Fruit fly (Drosophila melanogaster) whole organism, embryonic: ENCODE results near the gene Pif1.

Experiments
- Atf-2 ChIP-seq: fragments of 200-800 bp; sonication (Bioruptor generic); optimal IDR thresholded peaks from 2 replicates; lab custom pipeline; 2016; ENCODE audit warnings: missing biosample characterization, missing genetic modification characterization
- Awh ChIP-seq: fragments of 200-800 bp; sonication (Bioruptor generic); IDR thresholded peaks from 2 replicates; pipeline ENCODE4, ENCODE4 v1.3.6; 2022; ENCODE audit warnings: missing biosample characterization, missing genetic modification characterization
- CG10979 ChIP-seq: fragments of 200-800 bp; sonication (Bioruptor generic); optimal IDR thresholded peaks from 2 replicates; lab custom pipeline; 2018; ENCODE audit warnings: missing biosample characterization, mild to moderate bottlenecking, missing genetic modification characterization, moderate library complexity
- CG12155 ChIP-seq: fragments of 200-800 bp; sonication (Bioruptor generic); optimal IDR thresholded peaks from 3 replicates; lab custom pipeline; 2016; ENCODE audit warnings: missing biosample characterization, missing genetic modification characterization
- CG12299 ChIP-seq: fragments of 200-800 bp; sonication (Bioruptor generic); optimal IDR thresholded peaks from 2 replicates; lab custom pipeline; 2018; ENCODE audit warnings: missing biosample characterization, mild to moderate bottlenecking, missing genetic modification characterization
- CG13424 ChIP-seq: fragments of 200-800 bp; sonication (Bioruptor generic); optimal IDR thresholded peaks from 2 replicates; lab custom pipeline; 2019; ENCODE audit warnings: missing biosample characterization, mild to moderate bottlenecking, missing genetic modification characterization, moderate library complexity
- CG15696 ChIP-seq: fragments of 200-800 bp; sonication (Bioruptor generic); optimal IDR thresholded peaks from 2 replicates; lab custom pipeline; 2019; ENCODE audit warnings: missing biosample characterization, mild to moderate bottlenecking, missing genetic modification characterization, moderate library complexity
- CG16815 ChIP-seq: fragments of 200-800 bp; sonication (Bioruptor generic); optimal IDR thresholded peaks from 3 replicates; lab custom pipeline; 2017; ENCODE audit warnings: missing biosample characterization, mild to moderate bottlenecking, missing genetic modification characterization
- CG17359 ChIP-seq: fragments of 200-800 bp; sonication (Bioruptor generic); optimal IDR thresholded peaks from 3 replicates; lab custom pipeline; 2018; ENCODE audit warnings: missing biosample characterization, mild to moderate bottlenecking, missing genetic modification characterization, moderate library complexity
- CG17802 ChIP-seq: fragments of 200-800 bp; sonication (Bioruptor generic); optimal IDR thresholded peaks from 2 replicates; lab custom pipeline; 2018; ENCODE audit warnings: missing biosample characterization, mild to moderate bottlenecking, missing genetic modification characterization, moderate library complexity
- CG18599 ChIP-seq: fragments of 200-800 bp; sonication (Bioruptor generic); optimal IDR thresholded peaks from 3 replicates; lab custom pipeline; 2017; ENCODE audit warnings: missing biosample characterization, missing genetic modification characterization, mild to moderate bottlenecking, moderate library complexity, missing genetic modification reagents
- CG18764 ChIP-seq: fragments of 200-800 bp; sonication (Bioruptor generic); optimal IDR thresholded peaks from 3 replicates; lab custom pipeline; 2016; ENCODE audit warnings: missing biosample characterization, missing genetic modification characterization
- CG32772 ChIP-seq: fragments of 200-800 bp; sonication (Bioruptor generic); IDR thresholded peaks from 2 replicates; pipeline ENCODE4 v1.3.6; 2022; ENCODE audit warnings: missing biosample characterization, missing genetic modification characterization
- CG4328 ChIP-seq: fragments of 200-800 bp; sonication (Bioruptor generic); optimal IDR thresholded peaks from 3 replicates; lab custom pipeline; 2017; ENCODE audit warnings: missing biosample characterization, missing genetic modification reagents, missing genetic modification characterization
- CG6854 ChIP-seq: fragments of 200-800 bp; sonication (Bioruptor generic); optimal IDR thresholded peaks from 3 replicates; lab custom pipeline; 2017; ENCODE audit warnings: missing biosample characterization, mild to moderate bottlenecking, missing genetic modification characterization
- CG7372 ChIP-seq: fragments of 200-800 bp; sonication (Bioruptor generic); IDR thresholded peaks from 2 replicates; pipeline ENCODE4 v1.3.6; 2022; ENCODE audit warnings: missing biosample characterization, missing genetic modification characterization
- CG8359 ChIP-seq: fragments of 200-800 bp; sonication (Bioruptor generic); optimal IDR thresholded peaks from 2 replicates; lab custom pipeline; 2017; ENCODE audit warnings: missing biosample characterization, mild to moderate bottlenecking, missing genetic modification characterization, borderline replicate concordance
- CG9727 ChIP-seq: fragments of 200-800 bp; sonication (Bioruptor generic); optimal IDR thresholded peaks from 3 replicates; lab custom pipeline; 2017; ENCODE audit warnings: missing biosample characterization, mild to moderate bottlenecking, missing genetic modification characterization
- CG9817 ChIP-seq: fragments of 200-800 bp; sonication (Bioruptor generic); optimal IDR thresholded peaks from 2 replicates; lab custom pipeline; 2018; ENCODE audit warnings: missing biosample characterization, mild to moderate bottlenecking, missing genetic modification characterization, moderate library complexity
- E2f2 ChIP-seq: fragments of 200-800 bp; sonication (Bioruptor generic); IDR thresholded peaks from 2 replicates; pipeline ENCODE4 v1.3.6; 2022; ENCODE audit warnings: missing biosample characterization, missing genetic modification characterization
- Elba2 ChIP-seq: fragments of 200-800 bp; sonication (Bioruptor generic); optimal IDR thresholded peaks from 3 replicates; lab custom pipeline; 2016; ENCODE audit warnings: missing biosample characterization, missing genetic modification characterization
- Fer1 ChIP-seq: fragments of 200-800 bp; sonication (Bioruptor generic); optimal IDR thresholded peaks from 2 replicates; lab custom pipeline; 2017; ENCODE audit warnings: missing biosample characterization, mild to moderate bottlenecking, missing genetic modification characterization
- HmgD ChIP-seq: fragments of 200-800 bp; sonication (Bioruptor generic); optimal IDR thresholded peaks from 3 replicates; lab custom pipeline; 2016; ENCODE audit warnings: missing biosample characterization, missing genetic modification characterization
- Hmx ChIP-seq: fragments of 200-800 bp; sonication (Bioruptor generic); optimal IDR thresholded peaks from 2 replicates; lab custom pipeline; 2016; ENCODE audit warnings: missing biosample characterization, missing genetic modification characterization
- Mes4 ChIP-seq: fragments of 200-800 bp; sonication (Bioruptor generic); optimal IDR thresholded peaks from 2 replicates; lab custom pipeline; 2016; ENCODE audit warnings: missing biosample characterization, missing genetic modification characterization
- Myb ChIP-seq: fragments of 200-800 bp; sonication (Bioruptor generic); optimal IDR thresholded peaks from 2 replicates; lab custom pipeline; 2016; ENCODE audit warnings: missing biosample characterization, missing genetic modification characterization
- Ptx1 ChIP-seq: fragments of 200-800 bp; sonication (Bioruptor generic); IDR thresholded peaks from 2 replicates; pipeline ENCODE4 v1.3.6; 2022; ENCODE audit warnings: missing biosample characterization, missing genetic modification characterization
- Scr ChIP-seq: fragments of 200-800 bp; sonication (Bioruptor generic); IDR thresholded peaks from 2 replicates; pipeline ENCODE4 v1.3.6; 2022; ENCODE audit warnings: missing biosample characterization, missing genetic modification characterization; ENCODE audit not compliant: partially characterized antibody
- Sox102F ChIP-seq: fragments of 200-800 bp; sonication (Bioruptor generic); optimal IDR thresholded peaks from 2 replicates; lab custom pipeline; 2018; ENCODE audit warnings: missing biosample characterization, mild to moderate bottlenecking, missing genetic modification characterization, moderate library complexity
- Spps ChIP-seq: fragments of 200-800 bp; sonication (Bioruptor generic); optimal IDR thresholded peaks from 2 replicates; lab custom pipeline; 2018; ENCODE audit warnings: missing biosample characterization, mild to moderate bottlenecking, missing genetic modification characterization
- Taf1 ChIP-seq: fragments of 200-800 bp; sonication (Bioruptor generic); IDR thresholded peaks from 2 replicates; pipeline ENCODE4 v1.3.6; 2022; ENCODE audit warnings: missing biosample characterization, missing genetic modification characterization
- ase ChIP-seq: fragments of 200-800 bp; sonication (Bioruptor generic); IDR thresholded peaks from 3 replicates; pipeline ENCODE4 v1.3.6; 2022; ENCODE audit warnings: missing biosample characterization, missing genetic modification characterization
- chif ChIP-seq, 2 experiments: fragments of 200-800 bp; sonication (Bioruptor generic); optimal IDR thresholded peaks; 3 replicates each; lab custom pipeline; 2016; ENCODE audit warnings: missing biosample characterization in 2 of 2, missing genetic modification characterization in 2 of 2
- crol ChIP-seq: fragments of 200-800 bp; sonication (Bioruptor generic); IDR thresholded peaks from 2 replicates; pipeline ENCODE4 v1.3.6; 2022; ENCODE audit warnings: missing biosample characterization, missing genetic modification characterization
- crp ChIP-seq, 2 experiments: fragments of 200-800 bp; sonication (Bioruptor generic); optimal IDR thresholded peaks; 2 replicates in 1 of 2; 3 replicates in 1 of 2; lab custom pipeline; 2017; ENCODE audit warnings: missing biosample characterization in 2 of 2, missing genetic modification characterization in 2 of 2, mild to moderate bottlenecking in 1 of 2, moderate library complexity in 1 of 2
- dmrt11E ChIP-seq: fragments of 200-800 bp; sonication (Bioruptor generic); optimal IDR thresholded peaks from 3 replicates; lab custom pipeline; 2018; ENCODE audit warnings: missing biosample characterization, mild to moderate bottlenecking, missing genetic modification characterization, moderate library complexity
- fu2 ChIP-seq: fragments of 200-800 bp; sonication (Bioruptor generic); optimal IDR thresholded peaks from 2 replicates; lab custom pipeline; 2016; ENCODE audit warnings: missing biosample characterization, missing genetic modification characterization
- gsb ChIP-seq: fragments of 200-800 bp; sonication (Bioruptor generic); IDR thresholded peaks from 2 replicates; pipeline ENCODE4 v1.3.6; 2022; ENCODE audit warnings: missing biosample characterization, missing genetic modification characterization
- hb ChIP-seq: fragments of 200-800 bp; sonication (Bioruptor generic); IDR thresholded peaks from 3 replicates; pipeline ENCODE4 v1.3.6; 2022; ENCODE audit warnings: missing biosample characterization, missing genetic modification characterization; ENCODE audit not compliant: partially characterized antibody
- jumu ChIP-seq: fragments of 200-800 bp; sonication (Bioruptor generic); optimal IDR thresholded peaks from 3 replicates; lab custom pipeline; 2016; ENCODE audit warnings: missing biosample characterization, missing genetic modification characterization
- kah ChIP-seq: fragments of 200-800 bp; sonication (Bioruptor generic); optimal IDR thresholded peaks from 2 replicates; lab custom pipeline; 2018; ENCODE audit warnings: missing biosample characterization, mild to moderate bottlenecking, missing genetic modification characterization
- kay ChIP-seq: fragments of 200-800 bp; sonication (Bioruptor generic); optimal IDR thresholded peaks from 2 replicates; lab custom pipeline; 2016; ENCODE audit warnings: missing biosample characterization, missing genetic modification characterization
- mld ChIP-seq: fragments of 200-800 bp; sonication (Bioruptor generic); IDR thresholded peaks from 3 replicates; pipeline ENCODE4 v1.3.6; 2022; ENCODE audit warnings: missing biosample characterization, missing genetic modification characterization; ENCODE audit not compliant: partially characterized antibody
- nom ChIP-seq: fragments of 200-800 bp; sonication (Bioruptor generic); optimal IDR thresholded peaks from 2 replicates; lab custom pipeline; 2017; ENCODE audit warnings: missing biosample characterization, missing genetic modification characterization, mild to moderate bottlenecking, moderate library complexity, missing genetic modification reagents
- pho ChIP-seq: fragments of 200-800 bp; sonication (Bioruptor generic); optimal IDR thresholded peaks from 2 replicates; lab custom pipeline; 2016; ENCODE audit warnings: missing biosample characterization, missing genetic modification characterization
- phol ChIP-seq: fragments of 200-800 bp; sonication (Bioruptor generic); optimal IDR thresholded peaks from 3 replicates; lab custom pipeline; 2018; ENCODE audit warnings: missing biosample characterization, mild to moderate bottlenecking, missing genetic modification characterization, moderate library complexity
- psq ChIP-seq: fragments of 200-800 bp; sonication (Bioruptor generic); optimal IDR thresholded peaks from 2 replicates; lab custom pipeline; 2017; ENCODE audit warnings: missing biosample characterization, missing genetic modification characterization
- ssp ChIP-seq: fragments of 200-800 bp; sonication (Bioruptor generic); IDR thresholded peaks from 2 replicates; pipeline ENCODE4 v1.3.6; 2022; ENCODE audit warnings: missing biosample characterization, missing genetic modification characterization
- tgo ChIP-seq: fragments of 200-800 bp; sonication (Bioruptor generic); IDR thresholded peaks from 3 replicates; pipeline ENCODE4 v1.3.6; 2022; ENCODE audit warnings: missing biosample characterization, missing genetic modification characterization
- usp ChIP-seq: fragments of >200 bp; optimal IDR thresholded peaks from 2 replicates; lab custom pipeline; 2017; ENCODE audit warnings: missing biosample characterization, missing genetic modification characterization
- yki ChIP-seq: fragments of >200 bp; optimal IDR thresholded peaks from 3 replicates; lab custom pipeline; 2018

The Pif1 gene

dm6 chr2L:3457007-3457406, 12.8 kb downstream of the Pif1 start, which contains the start of the genes Cog3 and Sec5 (continued):
- TF ChIP-seq CG9817 (tag; lab: Kevin White, UChicago) (peak; percentile 66), Spps (no peak), CG18599 (GFP tag; lab: Kevin White, UChicago) (no peak), psq (GFP tag; lab: Kevin White, UChicago) (peak; percentile 14), CG8359 (GFP tag; lab: Kevin White, UChicago) (peak; percentile 32), CG32772 (GFP tag; lab: Robert Waterston, UW) (peak; percentile 46; the same call in 1 of the 2 replicates), jumu (no peak), Mes4 (GFP tag; lab: Kevin White, UChicago) (peak; percentile 3), CG6854 (no peak), CG12155 (GFP tag; lab: Kevin White, UChicago) (no peak), Hmx (GFP tag; lab: Kevin White, UChicago) (no peak), gsb (GFP tag; lab: Robert Waterston, UW) (no peak), kah (GFP tag; lab: Kevin White, UChicago) (no peak), Sox102F (no peak), CG15696 (tag; lab: Kevin White, UChicago) (peak; percentile 69), HmgD (GFP tag; lab: Kevin White, UChicago) (peak; percentile 17), hb (GFP tag; lab: Robert Waterston, UW) (no peak), fu2 (peak; percentile 58), CG16815 (GFP tag; lab: Kevin White, UChicago) (peak; percentile 54), CG10979 (peak; percentile 58), crp (GFP tag; optimal IDR thresholded peaks at IDR 0.05; lab: Kevin White, UChicago) (peak; percentile 93 to 98), Awh (no peak), yki (no peak), Scr (GFP tag; lab: Robert Waterston, UW) (0 out of 2 replicates have a peak, but pooled peaks have one; percentile 26), CG17802 (tag; lab: Kevin White, UChicago) (peak; percentile 24), usp (no peak), nom (peak; percentile 25), phol (tag; lab: Kevin White, UChicago) (peak; percentile 87), ase (GFP tag; lab: Robert Waterston, UW) (no peak), Atf-2 (GFP tag; lab: Kevin White, UChicago) (peak; percentile 11), mld (no peak), Elba2 (GFP tag; lab: Kevin White, UChicago) (peak; percentile 20), Myb (GFP tag; lab: Kevin White, UChicago) (no peak), CG12299 (no peak), Ptx1 (GFP tag; lab: Robert Waterston, UW) (peak; percentile 72), CG7372 (GFP tag; lab: Robert Waterston, UW) (peak; percentile 69; the same call in 1 of the 2 replicates), CG13424 (tag; lab: Kevin White, UChicago) (peak; percentile 74), crol (GFP tag; lab: Robert Waterston, UW) (no peak), dmrt11E (tag; lab: Kevin White, UChicago) (peak; percentile 58), chif (GFP tag; optimal IDR thresholded peaks at IDR 0.05; lab: Kevin White, UChicago) (peak; percentile 47 to 52), Taf1 (peak; percentile 33; the same call in 1 of the 2 replicates), pho (peak; percentile 29), E2f2 (GFP tag; lab: Robert Waterston, UW) (peak; percentile 17; the same call in 1 of the 2 replicates), Fer1 (GFP tag; lab: Kevin White, UChicago) (peak; percentile 80), CG18764 (no peak), CG4328 (GFP tag; lab: Kevin White, UChicago) (peak; percentile 63), CG9727 (GFP tag; lab: Kevin White, UChicago) (peak; percentile 51), ssp (GFP tag; lab: Robert Waterston, UW) (peak; percentile 43; the same call in 1 of the 2 replicates), CG17359 (tag; lab: Kevin White, UChicago) (peak; percentile 57), tgo (GFP tag; lab: Robert Waterston, UW) (peak; percentile 53; the same call in 1 of the 3 replicates), kay (GFP tag; lab: Kevin White, UChicago) (peak; percentile 30)
